Worm (Caenorhabditis elegans) whole organism, L1 larva: ENCODE measurements around the gene ZK354.9.
"Not testable (repeated sequence)": the region's sequence is repeated elsewhere in the genome, so short reads cannot be mapped to it uniquely, and the experiment has no call there.

Experiments used
- C16A3.4 ChIP-seq: fragments of 150-350 bp; optimal IDR thresholded peaks from 2 replicates; lab custom pipeline; 2014; ENCODE audit warnings: missing biosample characterization, missing genetic modification characterization
- aha-1 ChIP-seq: fragments of 150-350 bp; optimal IDR thresholded peaks from 2 replicates; lab custom pipeline; 2014; ENCODE audit warnings: missing biosample characterization, missing genetic modification characterization
- aly-2 ChIP-seq: fragments of 150-350 bp; optimal IDR thresholded peaks from 2 replicates; lab custom pipeline; 2014; ENCODE audit warnings: missing biosample characterization, missing genetic modification characterization
- ama-1 ChIP-seq: fragments of 150-350 bp; optimal IDR thresholded peaks from 2 replicates; lab custom pipeline; 2014
- ceh-8 ChIP-seq: fragments of 200-800 bp; sonication (Bioruptor generic); optimal IDR thresholded peaks from 2 replicates; lab custom pipeline; 2018; ENCODE audit warnings: mild to moderate bottlenecking, missing genetic modification characterization, moderate library complexity, missing compliant biosample characterization
- efl-1 ChIP-seq, 4 experiments: fragments of 150-350 bp; optimal IDR thresholded peaks in 3 of 4; peaks in 1 of 4; 1 replicate in 1 of 4; 2 replicates in 3 of 4; lab custom pipeline; 2014; ENCODE audit warnings: missing biosample characterization in 2 of 4, missing genetic modification characterization in 2 of 4, missing genetic modification reagents in 2 of 4
- egl-13 ChIP-seq: sonication (generic microtip); optimal IDR thresholded peaks from 2 replicates; lab custom pipeline; 2016; ENCODE audit warnings: missing genotype, missing genetic modification reagents, missing genetic modification characterization, missing compliant biosample characterization
- elt-2 ChIP-seq: sonication (generic microtip); optimal IDR thresholded peaks from 2 replicates; lab custom pipeline; 2016; ENCODE audit warnings: missing genetic modification characterization, mild to moderate bottlenecking, inconsistent platforms, missing compliant biosample characterization, missing genetic modification reagents
- elt-3 ChIP-seq, 6 experiments: fragments of 150-350 bp in 1 of 6; sonication (generic microtip); optimal IDR thresholded peaks; 2 replicates each; lab custom pipeline; 2017 to 2018; ENCODE audit warnings: missing biosample characterization in 6 of 6, missing genetic modification characterization in 6 of 6, inconsistent platforms in 1 of 6
- fkh-10 ChIP-seq: sonication (generic microtip); optimal IDR thresholded peaks from 2 replicates; lab custom pipeline; 2017; ENCODE audit warnings: missing biosample characterization, missing genetic modification reagents, missing genetic modification characterization
- fos-1 ChIP-seq: fragments of 150-350 bp; optimal IDR thresholded peaks from 2 replicates; lab custom pipeline; 2014; ENCODE audit warnings: missing biosample characterization, missing genetic modification characterization
- grh-1 ChIP-seq: fragments of 200-800 bp; sonication (Bioruptor generic); IDR thresholded peaks from 2 replicates; pipeline ENCODE4 v1.3.6; 2022; ENCODE audit warnings: missing genetic modification reagents, missing genetic modification characterization, missing compliant biosample characterization
- hlh-17 ChIP-seq: fragments of 200-800 bp; sonication (Bioruptor generic); optimal IDR thresholded peaks from 2 replicates; lab custom pipeline; 2018; ENCODE audit warnings: missing genetic modification characterization, mild to moderate bottlenecking, missing compliant biosample characterization, moderate library complexity, borderline replicate concordance
- hlh-4 ChIP-seq: sonication (generic microtip); optimal IDR thresholded peaks from 2 replicates; lab custom pipeline; 2016; ENCODE audit warnings: mild to moderate bottlenecking, missing genetic modification characterization, missing compliant biosample characterization
- hpl-2 ChIP-seq: fragments of 150-350 bp; optimal IDR thresholded peaks from 2 replicates; lab custom pipeline; 2014; ENCODE audit warnings: missing biosample characterization, missing genetic modification reagents, missing genetic modification characterization
- irx-1 ChIP-seq: sonication (generic microtip); optimal IDR thresholded peaks from 2 replicates; lab custom pipeline; 2016; ENCODE audit warnings: missing genetic modification characterization, missing compliant biosample characterization
- lin-14 ChIP-seq: fragments of 200-800 bp; sonication (Bioruptor generic); optimal IDR thresholded peaks from 2 replicates; lab custom pipeline; 2018; ENCODE audit warnings: mild to moderate bottlenecking, missing genetic modification characterization, moderate library complexity, missing compliant biosample characterization
- lin-35 ChIP-seq, 2 experiments: fragments of 150-350 bp; optimal IDR thresholded peaks; 2 replicates each; lab custom pipeline; 2014; ENCODE audit warnings: missing biosample characterization in 2 of 2, missing genetic modification characterization in 2 of 2, missing genetic modification reagents in 2 of 2
- lir-3 ChIP-seq: sonication (generic microtip); optimal IDR thresholded peaks from 2 replicates; lab custom pipeline; 2016; ENCODE audit warnings: mild to moderate bottlenecking, missing genetic modification characterization, moderate library complexity, missing compliant biosample characterization; ENCODE audit not compliant: poor library complexity
- lsy-2 ChIP-seq, 2 experiments: fragments of 150-350 bp; optimal IDR thresholded peaks; 2 replicates each; lab custom pipeline; 2014; ENCODE audit warnings: missing biosample characterization in 2 of 2, missing genetic modification characterization in 2 of 2
- mab-9 ChIP-seq: fragments of 200-800 bp; sonication (Bioruptor generic); IDR thresholded peaks from 2 replicates; pipeline ENCODE4 v1.3.6; 2022; ENCODE audit warnings: missing genetic modification reagents, missing genetic modification characterization, missing compliant biosample characterization
- nhr-11 ChIP-seq: fragments of 150-350 bp; optimal IDR thresholded peaks from 2 replicates; lab custom pipeline; 2014; ENCODE audit warnings: missing biosample characterization, missing genetic modification characterization
- nhr-20 ChIP-seq: sonication (generic microtip); optimal IDR thresholded peaks from 2 replicates; lab custom pipeline; 2016; ENCODE audit warnings: mild to moderate bottlenecking, missing genetic modification characterization, missing compliant biosample characterization
- nhr-47 ChIP-seq: sonication (generic microtip); optimal IDR thresholded peaks from 2 replicates; lab custom pipeline; 2016; ENCODE audit warnings: mild to moderate bottlenecking, missing genetic modification characterization, moderate library complexity, missing compliant biosample characterization
- nhr-71 ChIP-seq: sonication (generic microtip); optimal IDR thresholded peaks from 2 replicates; lab custom pipeline; 2016; ENCODE audit warnings: mild to moderate bottlenecking, missing genetic modification characterization, moderate library complexity, missing compliant biosample characterization
- nhr-84 ChIP-seq: sonication (generic microtip); optimal IDR thresholded peaks from 2 replicates; lab custom pipeline; 2017; ENCODE audit warnings: missing biosample characterization, missing genetic modification characterization
- nhr-90 ChIP-seq: sonication (generic microtip); optimal IDR thresholded peaks from 2 replicates; lab custom pipeline; 2016; ENCODE audit warnings: mild to moderate bottlenecking, missing genetic modification characterization, missing compliant biosample characterization; ENCODE audit not compliant: poor library complexity
- pag-3 ChIP-seq: sonication (generic microtip); optimal IDR thresholded peaks from 2 replicates; lab custom pipeline; 2017; ENCODE audit warnings: missing genetic modification characterization, mild to moderate bottlenecking, missing compliant biosample characterization, antibody characterized with exemption, borderline replicate concordance; ENCODE audit not compliant: insufficient read depth
- pax-3 ChIP-seq: fragments of 200-800 bp; sonication (Bioruptor generic); optimal IDR thresholded peaks from 2 replicates; lab custom pipeline; 2018; ENCODE audit warnings: mild to moderate bottlenecking, missing genetic modification characterization, moderate library complexity, missing compliant biosample characterization
- pqm-1 ChIP-seq: sonication (generic microtip); optimal IDR thresholded peaks from 3 replicates; lab custom pipeline; 2017; ENCODE audit warnings: missing biosample characterization, missing genetic modification characterization
- sptf-1 ChIP-seq: fragments of 150-350 bp; optimal IDR thresholded peaks from 2 replicates; lab custom pipeline; 2014; ENCODE audit warnings: missing biosample characterization, missing genetic modification characterization
- tlp-1 ChIP-seq: fragments of 150-350 bp; optimal IDR thresholded peaks from 2 replicates; lab custom pipeline; 2014; ENCODE audit warnings: missing biosample characterization, missing genetic modification characterization
- unc-30 ChIP-seq: sonication (generic microtip); optimal IDR thresholded peaks from 2 replicates; lab custom pipeline; 2017; ENCODE audit warnings: missing biosample characterization, missing genetic modification characterization
- unc-86 ChIP-seq: sonication (generic microtip); optimal IDR thresholded peaks from 2 replicates; lab custom pipeline; 2016; ENCODE audit warnings: missing genetic modification characterization, missing compliant biosample characterization
- unc-98 ChIP-seq: fragments of 200-800 bp; sonication (Bioruptor generic); IDR thresholded peaks from 2 replicates; pipeline ENCODE4 v1.3.6; 2022; ENCODE audit warnings: missing genetic modification characterization, missing compliant biosample characterization
- ztf-11 ChIP-seq, 2 experiments: sonication (generic microtip); optimal IDR thresholded peaks; 2 replicates each; lab custom pipeline; 2016 to 2017; ENCODE audit warnings: missing genetic modification characterization in 2 of 2, missing biosample characterization in 1 of 2, missing compliant biosample characterization in 1 of 2

The ZK354.9 gene

DNA sequence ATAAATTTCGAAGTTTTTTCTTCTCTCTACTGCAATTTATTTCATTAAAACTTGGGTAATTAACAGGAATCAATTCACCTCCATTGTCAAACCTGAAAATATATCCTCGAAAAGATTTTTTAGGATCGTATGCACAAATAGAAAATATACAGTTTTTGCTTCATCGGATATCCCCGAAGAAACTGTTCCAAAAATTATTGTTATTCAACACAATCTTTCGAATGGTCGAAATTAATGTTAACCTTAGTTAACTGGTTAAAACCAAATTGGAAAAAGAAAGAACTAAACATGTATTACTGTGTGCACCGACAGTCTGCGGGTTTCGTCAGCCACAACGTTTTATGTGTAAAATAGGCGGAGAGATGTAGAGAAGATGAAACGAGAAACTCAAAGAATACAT, 9.2 kb upstream of the ZK354.9 start (continued):
- TF ChIP-seq nhr-71, result peak; percentile 70
- TF ChIP-seq ztf-11 (tag; optimal IDR thresholded peaks at IDR 0.05; lab: Kevin White, UChicago), result no peak
- TF ChIP-seq tlp-1 (tag; lab: Kevin White, UChicago), result no peak
- no peak for TF ChIP-seq nhr-84 (tag; lab: Kevin White, UChicago)
- TF ChIP-seq pqm-1, result no peak
- TF ChIP-seq elt-3 (tag; optimal IDR thresholded peaks at IDR 0.05; lab: Kevin White, UChicago), result peak in 1 of 6 experiments; percentile 62
- peak; percentile 66 for TF ChIP-seq nhr-20 (tag; lab: Kevin White, UChicago)
- TF ChIP-seq unc-30 (tag; lab: Kevin White, UChicago), result no peak
- no peak for TF ChIP-seq unc-98 (GFP tag; lab: Robert Waterston, UW)
- TF ChIP-seq hlh-4 (tag; lab: Kevin White, UChicago), result no peak
- TF ChIP-seq aha-1 (tag; lab: Kevin White, UChicago), result no peak
- no peak for TF ChIP-seq pag-3 (tag; lab: Kevin White, UChicago)
- no peak for TF ChIP-seq nhr-11 (tag; lab: Kevin White, UChicago)
- TF ChIP-seq nhr-90 (tag; lab: Kevin White, UChicago), result peak; percentile 87
- no peak for TF ChIP-seq fkh-10 (GFP tag; lab: Kevin White, UChicago)
- peak; percentile 47 for TF ChIP-seq elt-2 (tag; lab: Kevin White, UChicago)
- no peak for TF ChIP-seq irx-1
- TF ChIP-seq ama-1 (lab: Kevin White, UChicago), result peak; percentile 52
- no peak for TF ChIP-seq pax-3 (tag; lab: Kevin White, UChicago)
- TF ChIP-seq hlh-17 (GFP tag; lab: Kevin White, UChicago), result no peak
- TF ChIP-seq lin-35 (GFP tag; optimal IDR thresholded peaks at IDR 0.05; lab: Kevin White, UChicago), result peak in 1 of 2 experiments; percentile 44
- no peak for TF ChIP-seq unc-86
- TF ChIP-seq mab-9 (GFP tag; lab: Robert Waterston, UW), result peak; percentile 24; the same call in 1 of the 2 replicates
- no peak for TF ChIP-seq hpl-2
- peak; percentile 1 for TF ChIP-seq C16A3.4 (tag; lab: Kevin White, UChicago)
- no peak for TF ChIP-seq sptf-1
- peak in 1 of 2 experiments; percentile 24 for TF ChIP-seq lsy-2 (tag; optimal IDR thresholded peaks at IDR 0.05; lab: Kevin White, UChicago)
- TF ChIP-seq grh-1 (GFP tag; lab: Robert Waterston, UW), result peak; percentile 64; the same call in 1 of the 2 replicates
- TF ChIP-seq nhr-47 (tag; lab: Kevin White, UChicago), result peak; percentile 59

DNA sequence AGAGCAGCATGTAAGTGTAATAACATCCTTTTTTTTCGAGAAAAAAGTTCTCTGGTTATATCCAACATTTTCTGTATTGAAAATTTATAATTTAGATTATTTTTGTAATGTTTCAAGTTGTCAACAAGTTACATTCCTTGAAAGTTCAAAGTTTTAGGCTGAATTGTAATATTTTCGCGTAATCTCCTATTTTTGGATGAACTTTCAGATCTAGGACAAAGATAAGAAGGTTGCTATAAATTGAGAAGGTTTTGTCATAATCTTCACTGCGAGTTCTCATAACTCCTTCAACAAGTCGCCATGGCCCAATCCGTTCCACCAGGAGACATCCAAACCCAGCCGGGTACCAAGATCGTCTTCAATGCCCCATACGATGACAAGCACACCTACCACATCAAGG, 8.3 kb upstream of the ZK354.9 start, which contains the start of gene msp-65:
TSS of gene msp-65 (plus strand) at position 301 of the 400 bp plus-strand sequence.
- not testable (repeated sequence) for TF ChIP-seq efl-1 (optimal IDR thresholded peaks at IDR 0.05; lab: Kevin White, UChicago)
- peak in 1 of 2 experiments; percentile 59 for TF ChIP-seq efl-1 (GFP tag; optimal IDR thresholded peaks at IDR 0.05 in 1 of 2; lab: Kevin White, UChicago)

DNA sequence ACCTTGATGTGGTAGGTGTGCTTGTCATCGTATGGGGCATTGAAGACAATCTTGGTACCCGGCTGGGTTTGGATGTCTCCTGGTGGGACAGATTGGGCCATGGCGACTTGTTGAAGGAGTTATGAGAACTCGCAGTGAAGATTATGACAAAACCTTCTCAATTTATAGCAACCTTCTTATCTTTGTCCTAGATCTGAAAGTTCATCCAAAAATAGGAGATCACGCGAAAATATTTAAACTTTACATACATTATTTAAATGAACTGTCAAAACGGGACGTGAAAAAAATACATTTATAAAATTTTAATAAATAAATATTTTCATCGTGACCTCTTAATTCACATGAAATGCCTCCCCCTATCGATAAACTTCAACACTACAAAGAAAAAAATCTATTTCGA, 5.1 kb upstream of the ZK354.9 start, which contains the start of the genes msp-59 and ZK354.2:
TSS of gene msp-59 (minus strand) at position 101 of the 400 bp plus-strand sequence.
TSS of gene ZK354.2 (plus strand) at position 395 of the 400 bp plus-strand sequence.
- not testable (repeated sequence) for TF ChIP-seq egl-13, ceh-8, lir-3

DNA sequence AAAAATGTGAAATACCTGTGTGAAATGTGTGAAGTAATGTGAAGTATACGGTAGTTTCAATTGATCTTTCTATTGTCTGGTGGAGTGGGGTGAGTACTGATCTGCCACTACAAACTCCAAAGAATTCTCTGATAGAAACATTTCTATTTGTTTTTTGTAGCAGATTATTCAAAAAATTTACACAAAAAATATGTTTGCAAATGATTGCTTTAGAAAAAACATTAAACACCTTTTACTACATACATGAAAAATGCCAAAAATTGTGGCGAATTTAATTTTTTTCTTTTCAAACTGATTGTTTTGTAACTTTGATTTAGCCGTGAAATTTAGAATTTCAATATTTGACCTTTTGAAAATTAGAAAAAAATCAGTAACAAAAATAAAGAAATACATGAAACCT, 1.8 kb upstream of the ZK354.9 start, which contains the start of gene ZK354.3:
TSS of gene ZK354.3 (plus strand) at position 301 of the 400 bp plus-strand sequence.
- TF ChIP-seq fos-1 (tag; lab: Kevin White, UChicago) (no peak), grh-1 (GFP tag; lab: Robert Waterston, UW) (no peak), tlp-1 (tag; lab: Kevin White, UChicago) (no peak), elt-2 (tag; lab: Kevin White, UChicago) (no peak), lin-14 (no peak), aly-2 (tag; lab: Kevin White, UChicago) (no peak), nhr-47 (tag; lab: Kevin White, UChicago) (no peak), elt-3 (tag; optimal IDR thresholded peaks at IDR 0.05; lab: Kevin White, UChicago) (no peak)
